Worm (Caenorhabditis elegans): ENCODE measurements around the gene coh-3.

The coh-3 gene

ce11 chrV:14449397-14449796, 7.8 kb upstream of the coh-3 start, which contains the start of gene F23B12.7:
TSS of gene F23B12.7 (plus strand) at chrV:14449697.
- TF ChIP-seq snpc-4 (GFP tag; optimal IDR thresholded peaks at IDR 0.05) (no peak), snpc-4 (tag; optimal IDR thresholded peaks at IDR 0.05) (no peak), C06A6.2 (GFP tag; conservative IDR thresholded peaks at IDR 0.05) (no peak), lin-26 (GFP tag; IDR thresholded peaks at IDR 0.05) (no peak), hmg-1.2 (GFP tag; IDR thresholded peaks at IDR 0.05) (no peak), nfya-1 (tag; optimal IDR thresholded peaks at IDR 0.05; ENCODE audit: borderline replicate concordance, insufficient read depth) (no peak), F22D6.2 (tag; optimal IDR thresholded peaks at IDR 0.05) (no peak), cebp-2 (GFP tag; IDR thresholded peaks at IDR 0.05) (no peak), nhr-179 (tag; optimal IDR thresholded peaks at IDR 0.05) (no peak), hmg-20 (GFP tag; IDR thresholded peaks at IDR 0.05) (no peak), hlh-26 (GFP tag; conservative IDR thresholded peaks at IDR 0.05) (no peak), F55B11.4 (tag; optimal IDR thresholded peaks at IDR 0.05; ENCODE audit: borderline replicate concordance, insufficient read depth) (no peak), ccch-3 (GFP tag; optimal IDR thresholded peaks at IDR 0.05) (no peak), attf-6 (GFP tag; IDR thresholded peaks at IDR 0.05) (no peak), madf-10 (tag; optimal IDR thresholded peaks at IDR 0.05) (no peak), dpl-1 (GFP tag; optimal IDR thresholded peaks at IDR 0.05) (no peak), ztf-28 (GFP tag; IDR thresholded peaks at IDR 0.05) (no peak), lin-54 (GFP tag; optimal IDR thresholded peaks at IDR 0.05) (no peak), lag-1 (GFP tag; IDR thresholded peaks at IDR 0.05) (no peak), aptf-3 (GFP tag; IDR thresholded peaks at IDR 0.05) (no peak)

- TF ChIP-seq mcd-1 (GFP tag; IDR thresholded peaks at IDR 0.05) (peak; percentile 6; the same call in 1 of the 2 replicates), lsl-1 (GFP tag; optimal IDR thresholded peaks at IDR 0.05) (no peak), madf-6 (GFP tag; IDR thresholded peaks at IDR 0.05) (0 out of 2 replicates have a peak, but pooled peaks have one; percentile 32), aptf-2 (GFP tag; conservative IDR thresholded peaks at IDR 0.05) (0 out of 2 replicates have a peak, but pooled peaks have one; percentile 36), sptf-2 (GFP tag; optimal IDR thresholded peaks at IDR 0.05) (no peak), efl-1 (GFP tag; optimal IDR thresholded peaks at IDR 0.05) (peak; percentile 21), gei-17 (GFP tag; optimal IDR thresholded peaks at IDR 0.05) (no peak)
Observed at ce11 chrV:14456626-14457025, 596 bp upstream of the coh-3 start, which contains the start of gene bmk-1. TSS of gene bmk-1 (minus strand) at chrV:14456984.

- peak; percentile 9 for TF ChIP-seq lin-54 (GFP tag; optimal IDR thresholded peaks at IDR 0.05)
- TF ChIP-seq hrde-1 (tag; optimal IDR thresholded peaks at IDR 0.05; ENCODE audit: borderline replicate concordance) = peak; percentile 66
- TF ChIP-seq F49E8.2 (tag; optimal IDR thresholded peaks at IDR 0.05; ENCODE audit: insufficient read depth) = no peak
- no peak for TF ChIP-seq K12H6.12 (tag; optimal IDR thresholded peaks at IDR 0.05)
- TF ChIP-seq B0261.1 (tag; optimal IDR thresholded peaks at IDR 0.05) = no peak
- 0 out of 2 replicates have a peak, but pooled peaks have one; percentile 11 for TF ChIP-seq F33H1.4 (GFP tag; IDR thresholded peaks at IDR 0.05)
- no peak for TF ChIP-seq F23B12.7 (tag; optimal IDR thresholded peaks at IDR 0.05; ENCODE audit: insufficient read depth)
- TF ChIP-seq xnd-1 (tag; optimal IDR thresholded peaks at IDR 0.05) = peak; percentile 5
- TF ChIP-seq him-1 (tag; optimal IDR thresholded peaks at IDR 0.05) = peak; percentile 17
- TF ChIP-seq snpc-4 (GFP tag; optimal IDR thresholded peaks at IDR 0.05) = no peak
- peak in 1 of 4 experiments; percentile 13 for TF ChIP-seq snpc-4 (tag; optimal IDR thresholded peaks at IDR 0.05)
- no peak for TF ChIP-seq fkh-3 (tag; optimal IDR thresholded peaks at IDR 0.05)
- TF ChIP-seq sdz-38 (tag; optimal IDR thresholded peaks at IDR 0.05) = no peak
- TF ChIP-seq madf-6 (GFP tag; IDR thresholded peaks at IDR 0.05) = 0 out of 2 replicates have a peak, but pooled peaks have one; percentile 28
Observed at ce11 chrV:14460122-14460521, 2.9 kb downstream of the coh-3 start.
